Worm (Caenorhabditis elegans) whole organism, young adult: Measurements from ENCODE around the gene sgk-1.

Experiments used
- ZK185.1 ChIP-seq: sonication (generic microtip); optimal IDR thresholded peaks from 2 replicates; lab custom pipeline; 2016; ENCODE audit warnings: mild to moderate bottlenecking, missing genetic modification characterization, missing compliant biosample characterization; ENCODE audit not compliant: poor library complexity, severe bottlenecking
- him-1 ChIP-seq: sonication (generic microtip); optimal IDR thresholded peaks from 2 replicates; lab custom pipeline; 2016; ENCODE audit warnings: missing genotype, missing genetic modification reagents, missing genetic modification characterization, missing compliant biosample characterization
- lag-1 ChIP-seq: fragments of 200-800 bp; sonication (Bioruptor generic); IDR thresholded peaks from 2 replicates; pipeline ENCODE4 v1.3.6; 2022; ENCODE audit warnings: missing genetic modification reagents, missing genetic modification characterization, missing compliant biosample characterization
- madf-6 ChIP-seq: fragments of 200-800 bp; sonication (Bioruptor generic); IDR thresholded peaks from 2 replicates; pipeline ENCODE4 v1.3.6; 2022; ENCODE audit warnings: missing genetic modification reagents, missing genetic modification characterization, missing compliant biosample characterization
- snpc-3.4 ChIP-seq: sonication (generic microtip); optimal IDR thresholded peaks from 2 replicates; lab custom pipeline; 2017; ENCODE audit warnings: missing genetic modification characterization, mild to moderate bottlenecking, missing compliant biosample characterization, antibody characterized with exemption, moderate library complexity, missing genotype, missing genetic modification reagents
- somi-1 ChIP-seq: fragments of 200-800 bp; sonication (Bioruptor generic); optimal IDR thresholded peaks from 2 replicates; lab custom pipeline; 2018; ENCODE audit warnings: mild to moderate bottlenecking, missing genetic modification characterization, missing compliant biosample characterization
- ztf-22 ChIP-seq: fragments of 200-800 bp; sonication (Bioruptor generic); optimal IDR thresholded peaks from 2 replicates; lab custom pipeline; 2018; ENCODE audit warnings: mild to moderate bottlenecking, missing genetic modification characterization, moderate library complexity, missing compliant biosample characterization

DNA sequence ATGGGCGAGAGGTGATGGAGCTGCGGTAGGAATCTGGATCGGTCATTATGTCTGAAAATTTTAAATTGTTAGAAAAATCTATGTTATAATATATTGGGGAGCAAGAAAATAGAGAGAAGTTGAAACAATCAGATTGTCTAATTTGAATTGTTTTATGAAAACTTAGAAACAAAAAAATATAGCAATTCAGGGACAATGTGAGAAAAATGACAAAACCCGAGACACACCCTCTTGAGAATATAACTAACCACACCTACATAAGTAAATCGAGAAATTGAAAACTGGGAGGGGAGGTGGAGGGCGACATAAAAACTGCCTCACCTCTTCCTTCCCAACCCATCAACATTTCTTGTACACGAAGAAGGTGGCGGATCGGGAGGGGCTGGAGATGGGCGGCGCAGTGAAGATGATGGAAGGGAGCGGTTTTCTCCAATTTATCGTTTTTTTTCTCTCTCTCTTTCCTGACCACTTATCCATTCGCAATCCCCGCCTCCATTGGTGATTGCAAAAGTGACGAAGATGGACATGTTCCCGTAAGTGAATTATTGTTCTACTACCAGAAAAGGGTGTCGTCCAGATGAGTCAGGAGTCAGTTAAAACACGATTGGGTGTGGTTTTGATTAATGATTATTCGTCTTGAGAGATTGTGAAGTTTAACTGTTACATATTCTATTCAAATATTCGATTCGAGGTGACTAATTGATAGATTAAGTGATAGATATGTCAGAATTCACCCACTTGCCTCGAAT, 3.9 kb upstream of the sgk-1 start, which contains the start of gene mua-6:
- TF ChIP-seq lag-1 (GFP tag; lab: Robert Waterston, UW) (no peak), ztf-22 (no peak), snpc-3.4 (tag; lab: Kevin White, UChicago) (no peak), madf-6 (no peak), somi-1 (no peak), ZK185.1 (tag; lab: Kevin White, UChicago) (no peak), him-1 (tag; lab: Kevin White, UChicago) (no peak)
